Worm (Caenorhabditis elegans) whole organism, L2 larva: ENCODE measurements around the gene dos-1.

Experiments used
- C34F6.9 ChIP-seq: fragments of 150-350 bp; optimal IDR thresholded peaks from 2 replicates; lab custom pipeline; 2014; ENCODE audit warnings: missing biosample characterization, missing genetic modification characterization
- F13H6.1 ChIP-seq: sonication (generic microtip); optimal IDR thresholded peaks from 2 replicates; lab custom pipeline; 2016; ENCODE audit warnings: missing genetic modification characterization, missing compliant biosample characterization
- R02D3.7 ChIP-seq: fragments of 150-350 bp; optimal IDR thresholded peaks from 2 replicates; lab custom pipeline; 2014; ENCODE audit warnings: missing biosample characterization, missing genetic modification characterization
- Y55F3AM.14 ChIP-seq: fragments of 200-800 bp; sonication (Bioruptor generic); optimal IDR thresholded peaks from 2 replicates; lab custom pipeline; 2018; ENCODE audit warnings: mild to moderate bottlenecking, missing genetic modification characterization, missing compliant biosample characterization
- ZK546.5 ChIP-seq: sonication (generic microtip); optimal IDR thresholded peaks from 2 replicates; lab custom pipeline; 2017; ENCODE audit warnings: missing biosample characterization, missing genetic modification characterization
- alr-1 ChIP-seq: fragments of 150-350 bp; optimal IDR thresholded peaks from 2 replicates; lab custom pipeline; 2014; ENCODE audit warnings: missing biosample characterization, missing genetic modification characterization
- ceh-16 ChIP-seq: fragments of 150-350 bp; optimal IDR thresholded peaks from 2 replicates; lab custom pipeline; 2014; ENCODE audit warnings: missing biosample characterization, missing genetic modification characterization
- elt-1 ChIP-seq: fragments of 150-350 bp; optimal IDR thresholded peaks from 2 replicates; lab custom pipeline; 2014; ENCODE audit warnings: missing biosample characterization, missing genetic modification characterization
- gmeb-1 ChIP-seq: fragments of 150-350 bp; optimal IDR thresholded peaks from 2 replicates; lab custom pipeline; 2014; ENCODE audit warnings: missing biosample characterization, missing genetic modification characterization
- lin-39 ChIP-seq: fragments of 150-350 bp; optimal IDR thresholded peaks from 2 replicates; lab custom pipeline; 2014; ENCODE audit warnings: missing biosample characterization, missing genetic modification reagents, missing genetic modification characterization
- mdl-1 ChIP-seq, 2 experiments: fragments of 150-350 bp in 1 of 2; sonication (generic microtip) in 1 of 2; optimal IDR thresholded peaks; 2 replicates each; lab custom pipeline; 2017; ENCODE audit warnings: missing biosample characterization in 2 of 2, missing genetic modification characterization in 2 of 2
- nhr-129 ChIP-seq: fragments of 150-350 bp; optimal IDR thresholded peaks from 2 replicates; lab custom pipeline; 2014; ENCODE audit warnings: missing biosample characterization, missing genetic modification characterization
- nhr-25 ChIP-seq: fragments of 150-350 bp; sonication (generic microtip); optimal IDR thresholded peaks from 3 replicates; lab custom pipeline; 2014; ENCODE audit warnings: missing biosample characterization, missing genetic modification characterization
- nhr-6 ChIP-seq: fragments of 150-350 bp; optimal IDR thresholded peaks from 2 replicates; lab custom pipeline; 2014; ENCODE audit warnings: missing biosample characterization, missing genetic modification characterization
- snpc-4 ChIP-seq: fragments of 150-350 bp; optimal IDR thresholded peaks from 2 replicates; lab custom pipeline; 2014; ENCODE audit warnings: missing biosample characterization, missing genetic modification characterization
- unc-39 ChIP-seq: fragments of 150-350 bp; optimal IDR thresholded peaks from 2 replicates; lab custom pipeline; 2014; ENCODE audit warnings: missing biosample characterization, missing genetic modification characterization
- zag-1 ChIP-seq: fragments of 150-350 bp; optimal IDR thresholded peaks from 2 replicates; lab custom pipeline; 2014; ENCODE audit warnings: missing biosample characterization, missing genetic modification characterization

Gene dos-1

DNA sequence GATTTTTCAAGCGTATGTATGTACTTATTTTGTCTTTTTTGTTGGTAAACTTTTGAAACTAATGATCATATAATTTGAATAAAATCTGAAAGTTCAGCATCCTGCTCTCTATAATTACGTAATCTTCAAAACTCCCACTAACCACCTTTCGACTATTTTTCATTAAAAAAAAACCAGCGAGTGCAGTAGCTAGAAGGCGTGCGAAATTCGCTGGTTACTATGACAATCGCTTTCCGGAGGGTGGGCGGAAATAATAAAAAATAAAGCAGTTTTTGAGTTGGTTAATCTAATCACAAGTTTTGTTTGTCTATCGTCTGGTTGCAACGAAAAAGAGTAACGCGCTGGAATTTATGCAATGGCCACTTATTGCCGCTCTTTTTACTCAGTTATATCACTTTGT lies 51.0 kb downstream of the dos-1 start, which contains the start of gene irld-34:
TSS of gene irld-34 (plus strand) at position 301 of the 400 bp plus-strand sequence.
- TF ChIP-seq mdl-1 (tag; optimal IDR thresholded peaks at IDR 0.05; lab: Kevin White, UChicago) (no peak), unc-39 (tag; lab: Kevin White, UChicago) (no peak), gmeb-1 (tag; lab: Kevin White, UChicago) (no peak), Y55F3AM.14 (GFP tag; lab: Kevin White, UChicago) (no peak), alr-1 (no peak), snpc-4 (no peak), R02D3.7 (no peak), lin-39 (tag; lab: Kevin White, UChicago) (no peak), zag-1 (tag; lab: Kevin White, UChicago) (no peak), C34F6.9 (tag; lab: Kevin White, UChicago) (no peak), nhr-129 (tag; lab: Kevin White, UChicago) (no peak), elt-1 (tag; lab: Kevin White, UChicago) (no peak), F13H6.1 (tag; lab: Kevin White, UChicago) (no peak), nhr-25 (tag; lab: Kevin White, UChicago) (no peak), nhr-6 (no peak), ceh-16 (tag; lab: Kevin White, UChicago) (no peak), ZK546.5 (no peak)
